Fruit fly (Drosophila melanogaster) whole organism, embryonic: ENCODE data around the gene CG34290.

Source experiments
- Bdp1 ChIP-seq: fragments of 200-800 bp; sonication (Bioruptor generic); optimal IDR thresholded peaks from 3 replicates; lab custom pipeline; 2016; ENCODE audit warnings: missing biosample characterization, missing genetic modification characterization
- Bgb ChIP-seq: fragments of 200-800 bp; sonication (Bioruptor generic); IDR thresholded peaks from 2 replicates; pipeline ENCODE4 v1.3.6; 2022; ENCODE audit warnings: missing biosample characterization, missing genetic modification characterization; ENCODE audit not compliant: partially characterized antibody
- CG10147 ChIP-seq: fragments of 200-800 bp; sonication (Bioruptor generic); optimal IDR thresholded peaks from 2 replicates; lab custom pipeline; 2019; ENCODE audit warnings: missing biosample characterization, mild to moderate bottlenecking, missing genetic modification characterization, moderate library complexity
- CG10209 ChIP-seq: fragments of 200-800 bp; sonication (Bioruptor generic); optimal IDR thresholded peaks from 3 replicates; lab custom pipeline; 2017; ENCODE audit warnings: missing biosample characterization, mild to moderate bottlenecking, missing genetic modification characterization, missing genetic modification reagents
- CG12104 ChIP-seq: fragments of 200-800 bp; sonication (Bioruptor generic); optimal IDR thresholded peaks from 3 replicates; lab custom pipeline; 2016; ENCODE audit warnings: missing biosample characterization, missing genetic modification characterization
- CG13424 ChIP-seq: fragments of 200-800 bp; sonication (Bioruptor generic); optimal IDR thresholded peaks from 2 replicates; lab custom pipeline; 2019; ENCODE audit warnings: missing biosample characterization, mild to moderate bottlenecking, missing genetic modification characterization, moderate library complexity
- CG15601 ChIP-seq: fragments of 200-800 bp; sonication (Bioruptor generic); optimal IDR thresholded peaks from 3 replicates; lab custom pipeline; 2019; ENCODE audit warnings: missing biosample characterization, mild to moderate bottlenecking, missing genetic modification characterization, moderate library complexity
- CG16813 ChIP-seq: fragments of 200-800 bp; sonication (Bioruptor generic); IDR thresholded peaks from 3 replicates; pipeline ENCODE4 v1.3.6; 2022; ENCODE audit warnings: missing biosample characterization, missing genetic modification characterization; ENCODE audit not compliant: partially characterized antibody
- CG17328 ChIP-seq: fragments of 200-800 bp; sonication (Bioruptor generic); IDR thresholded peaks from 2 replicates; pipeline ENCODE4 v1.3.6; 2022; ENCODE audit warnings: missing biosample characterization, missing genetic modification characterization
- CG18011 ChIP-seq: fragments of 200-800 bp; sonication (Bioruptor generic); optimal IDR thresholded peaks from 2 replicates; lab custom pipeline; 2017; ENCODE audit warnings: missing biosample characterization, missing genetic modification characterization, mild to moderate bottlenecking, moderate library complexity, missing genotype
- CG18619 ChIP-seq: fragments of 200-800 bp; sonication (Bioruptor generic); optimal IDR thresholded peaks from 3 replicates; lab custom pipeline; 2017; ENCODE audit warnings: missing biosample characterization, mild to moderate bottlenecking, missing genetic modification characterization
- CG2202 ChIP-seq: fragments of 200-800 bp; sonication (Bioruptor generic); optimal IDR thresholded peaks from 2 replicates; lab custom pipeline; 2018; ENCODE audit warnings: missing biosample characterization, mild to moderate bottlenecking, missing genetic modification characterization
- CG2678 ChIP-seq: fragments of 200-800 bp; sonication (Bioruptor generic); optimal IDR thresholded peaks from 3 replicates; lab custom pipeline; 2019; ENCODE audit warnings: missing biosample characterization, mild to moderate bottlenecking, missing genetic modification characterization, moderate library complexity
- CG2875 ChIP-seq: fragments of 200-800 bp; sonication (Bioruptor generic); optimal IDR thresholded peaks from 2 replicates; lab custom pipeline; 2017; ENCODE audit warnings: missing biosample characterization, mild to moderate bottlenecking, missing genetic modification characterization, missing genetic modification reagents
- CG34376 ChIP-seq: fragments of 200-800 bp; sonication (Bioruptor generic); optimal IDR thresholded peaks from 2 replicates; lab custom pipeline; 2018; ENCODE audit warnings: missing biosample characterization, mild to moderate bottlenecking, missing genetic modification characterization
- CG3995 ChIP-seq: fragments of 200-800 bp; sonication (Bioruptor generic); optimal IDR thresholded peaks from 3 replicates; lab custom pipeline; 2016; ENCODE audit warnings: missing biosample characterization, missing genetic modification characterization
- CG4282 ChIP-seq: fragments of 200-800 bp; sonication (Bioruptor generic); optimal IDR thresholded peaks from 2 replicates; lab custom pipeline; 2016; ENCODE audit warnings: missing biosample characterization, missing genetic modification characterization
- CG6765 ChIP-seq: fragments of 200-800 bp; sonication (Bioruptor generic); optimal IDR thresholded peaks from 3 replicates; lab custom pipeline; 2017; ENCODE audit warnings: missing biosample characterization, mild to moderate bottlenecking, missing genetic modification characterization
- CTCF ChIP-seq: fragments of 200-800 bp; sonication (Bioruptor generic); optimal IDR thresholded peaks from 2 replicates; lab custom pipeline; 2017; ENCODE audit warnings: missing biosample characterization, mild to moderate bottlenecking, missing genetic modification characterization, moderate library complexity
- D ChIP-seq, 2 experiments: fragments of 200-800 bp in 1 of 2; fragments of >200 bp in 1 of 2; sonication (Bioruptor generic) in 1 of 2; optimal IDR thresholded peaks; 2 replicates in 1 of 2; 3 replicates in 1 of 2; lab custom pipeline; 2017; ENCODE audit warnings: mild to moderate bottlenecking in 1 of 2, missing biosample characterization in 1 of 2, missing genetic modification characterization in 1 of 2, missing genetic modification reagents in 1 of 2
- Doc2 ChIP-seq: fragments of 200-800 bp; sonication (Bioruptor generic); IDR thresholded peaks from 2 replicates; pipeline ENCODE4 v1.3.6; 2022; ENCODE audit warnings: missing biosample characterization, missing genetic modification characterization
- HmgZ ChIP-seq: fragments of 200-800 bp; sonication (Bioruptor generic); optimal IDR thresholded peaks from 2 replicates; lab custom pipeline; 2018; ENCODE audit warnings: missing biosample characterization, mild to moderate bottlenecking, missing genetic modification characterization
- Hr3 ChIP-seq: fragments of 200-800 bp; sonication (Bioruptor generic); optimal IDR thresholded peaks from 3 replicates; lab custom pipeline; 2016; ENCODE audit warnings: missing biosample characterization, missing genetic modification characterization
- Kr ChIP-seq: fragments of 200-800 bp; sonication (Bioruptor generic); optimal IDR thresholded peaks from 2 replicates; lab custom pipeline; 2017; ENCODE audit warnings: missing biosample characterization, mild to moderate bottlenecking, missing genetic modification characterization
- Lpt ChIP-seq: fragments of >200 bp; optimal IDR thresholded peaks from 2 replicates; lab custom pipeline; 2018; ENCODE audit warnings: missing biosample characterization, missing genetic modification characterization
- MTF-1 ChIP-seq: fragments of 200-800 bp; sonication (Bioruptor generic); optimal IDR thresholded peaks from 2 replicates; lab custom pipeline; 2018; ENCODE audit warnings: missing biosample characterization, mild to moderate bottlenecking, missing genetic modification characterization, borderline replicate concordance
- Six4 ChIP-seq: fragments of 200-800 bp; sonication (Bioruptor generic); optimal IDR thresholded peaks from 2 replicates; lab custom pipeline; 2016; ENCODE audit warnings: missing biosample characterization, missing genetic modification characterization
- Sox100B ChIP-seq: fragments of 200-800 bp; sonication (Bioruptor generic); optimal IDR thresholded peaks from 3 replicates; lab custom pipeline; 2018; ENCODE audit warnings: missing biosample characterization, mild to moderate bottlenecking, missing genetic modification characterization
- Xbp1 ChIP-seq: fragments of 200-800 bp; sonication (Bioruptor generic); optimal IDR thresholded peaks from 3 replicates; lab custom pipeline; 2016; ENCODE audit warnings: missing biosample characterization, mild to moderate bottlenecking, missing genetic modification characterization
- Xrp1 ChIP-seq: fragments of 200-800 bp; sonication (Bioruptor generic); IDR thresholded peaks from 2 replicates; pipeline ENCODE4 v1.3.6; 2022; ENCODE audit warnings: missing biosample characterization, missing genetic modification characterization
- ase ChIP-seq: fragments of 200-800 bp; sonication (Bioruptor generic); IDR thresholded peaks from 3 replicates; pipeline ENCODE4 v1.3.6; 2022; ENCODE audit warnings: missing biosample characterization, missing genetic modification characterization
- bbx ChIP-seq: fragments of 200-800 bp; sonication (Bioruptor generic); IDR thresholded peaks from 2 replicates; pipeline ENCODE4 v1.3.6; 2022; ENCODE audit warnings: missing biosample characterization, missing genetic modification characterization; ENCODE audit not compliant: partially characterized antibody
- chn ChIP-seq: fragments of 200-800 bp; sonication (Bioruptor generic); optimal IDR thresholded peaks from 2 replicates; lab custom pipeline; 2016; ENCODE audit warnings: missing biosample characterization, missing genetic modification characterization
- da ChIP-seq: fragments of 200-800 bp; sonication (Bioruptor generic); optimal IDR thresholded peaks from 2 replicates; lab custom pipeline; 2016; ENCODE audit warnings: missing biosample characterization, missing genetic modification characterization
- danr ChIP-seq: fragments of 200-800 bp; sonication (Bioruptor generic); IDR thresholded peaks from 2 replicates; pipeline ENCODE4 v1.3.6; 2022; ENCODE audit warnings: missing biosample characterization, missing genetic modification characterization
- dpn ChIP-seq, 2 experiments: fragments of 200-800 bp; sonication (Bioruptor generic); optimal IDR thresholded peaks; 3 replicates each; lab custom pipeline; 2016; ENCODE audit warnings: missing biosample characterization in 2 of 2, missing genetic modification characterization in 2 of 2
- ems ChIP-seq: fragments of 200-800 bp; sonication (Bioruptor generic); optimal IDR thresholded peaks from 3 replicates; lab custom pipeline; 2016; ENCODE audit warnings: missing biosample characterization, missing genetic modification characterization
- fru ChIP-seq: fragments of >200 bp; optimal IDR thresholded peaks from 2 replicates; lab custom pipeline; 2017
- gcm2 ChIP-seq: fragments of 200-800 bp; sonication (Bioruptor generic); optimal IDR thresholded peaks from 2 replicates; lab custom pipeline; 2016; ENCODE audit warnings: missing biosample characterization, missing genetic modification characterization
- ind ChIP-seq: fragments of 200-800 bp; sonication (Bioruptor generic); optimal IDR thresholded peaks from 3 replicates; lab custom pipeline; 2016; ENCODE audit warnings: missing biosample characterization, missing genetic modification characterization
- klu ChIP-seq: fragments of 200-800 bp; sonication (Bioruptor generic); IDR thresholded peaks from 2 replicates; pipeline ENCODE4 v1.3.6; 2022; ENCODE audit warnings: missing biosample characterization, missing genetic modification characterization
- p53 ChIP-seq: fragments of 200-800 bp; sonication (Bioruptor generic); optimal IDR thresholded peaks from 2 replicates; lab custom pipeline; 2016; ENCODE audit warnings: missing biosample characterization, missing genetic modification characterization
- pum ChIP-seq: fragments of 200-800 bp; sonication (Bioruptor generic); optimal IDR thresholded peaks from 2 replicates; lab custom pipeline; 2016; ENCODE audit warnings: missing biosample characterization, missing genetic modification characterization
- scrt ChIP-seq: fragments of 200-800 bp; sonication (Bioruptor generic); optimal IDR thresholded peaks from 2 replicates; lab custom pipeline; 2018; ENCODE audit warnings: missing biosample characterization, mild to moderate bottlenecking, missing genetic modification characterization, moderate library complexity
- sna ChIP-seq: fragments of 200-800 bp; sonication (Bioruptor generic); IDR thresholded peaks from 2 replicates; pipeline ENCODE4 v1.3.6; 2022; ENCODE audit warnings: missing biosample characterization, missing genetic modification characterization; ENCODE audit not compliant: partially characterized antibody
- sug ChIP-seq: fragments of 200-800 bp; optimal IDR thresholded peaks from 2 replicates; lab custom pipeline; 2019; ENCODE audit warnings: missing biosample characterization, mild to moderate bottlenecking, missing genetic modification characterization, moderate library complexity
- tna ChIP-seq: fragments of 200-800 bp; sonication (Bioruptor generic); IDR thresholded peaks from 2 replicates; pipeline ENCODE4 v1.3.6; 2022; ENCODE audit warnings: missing biosample characterization, missing genetic modification characterization; ENCODE audit not compliant: partially characterized antibody
- unc-4 ChIP-seq: fragments of 200-800 bp; sonication (Bioruptor generic); IDR thresholded peaks from 2 replicates; pipeline ENCODE4 v1.3.6; 2022; ENCODE audit warnings: missing biosample characterization, missing genetic modification characterization; ENCODE audit not compliant: partially characterized antibody
- zfh1 ChIP-seq: fragments of 200-800 bp; sonication (Bioruptor generic); IDR thresholded peaks from 3 replicates; pipeline ENCODE4 v1.3.6; 2022; ENCODE audit warnings: missing biosample characterization, missing genetic modification characterization

Gene CG34290

dm6 chr3R:24264414-24265363, 24.9 kb downstream of the CG34290 start (continued):
- TF ChIP-seq ind (GFP tag; lab: Kevin White, UChicago) (no peak), Xrp1 (GFP tag; lab: Robert Waterston, UW) (no peak), CG10147 (no peak), unc-4 (GFP tag; lab: Robert Waterston, UW) (peak; percentile 40; the same call in 1 of the 2 replicates), CG2202 (tag; lab: Kevin White, UChicago) (no peak), CG2875 (GFP tag; lab: Kevin White, UChicago) (no peak), Kr (GFP tag; lab: Kevin White, UChicago) (no peak), Sox100B (GFP tag; lab: Kevin White, UChicago) (peak; percentile 4), da (GFP tag; lab: Kevin White, UChicago) (no peak), fru (no peak), CG6765 (GFP tag; lab: Kevin White, UChicago) (no peak), ase (GFP tag; lab: Robert Waterston, UW) (no peak), D (optimal IDR thresholded peaks at IDR 0.05; lab: Kevin White, UChicago) (no peak), D (GFP tag; optimal IDR thresholded peaks at IDR 0.05; lab: Kevin White, UChicago) (no peak), Six4 (GFP tag; lab: Kevin White, UChicago) (no peak), CG12104 (GFP tag; lab: Kevin White, UChicago) (no peak), CG18619 (GFP tag; lab: Kevin White, UChicago) (no peak), CG10209 (GFP tag; lab: Kevin White, UChicago) (no peak), CG3995 (GFP tag; lab: Kevin White, UChicago) (no peak), CG2678 (peak; percentile 14), CG16813 (GFP tag; lab: Robert Waterston, UW) (peak; percentile 43; the same call in 2 of the 3 replicates), Lpt (GFP tag; lab: Kevin White, UChicago) (no peak), chn (GFP tag; lab: Kevin White, UChicago) (no peak), CTCF (GFP tag; lab: Kevin White, UChicago) (no peak), HmgZ (tag; lab: Kevin White, UChicago) (peak; percentile 22), Hr3 (GFP tag; lab: Kevin White, UChicago) (no peak), klu (GFP tag; lab: Robert Waterston, UW) (no peak), Bgb (GFP tag; lab: Robert Waterston, UW) (no peak), bbx (GFP tag; lab: Robert Waterston, UW) (peak; percentile 18; the same call in 1 of the 2 replicates), danr (GFP tag; lab: Robert Waterston, UW) (no peak), Xbp1 (GFP tag; lab: Kevin White, UChicago) (no peak), sna (GFP tag; lab: Robert Waterston, UW) (0 out of 2 replicates have a peak, but pooled peaks have one; percentile 30), sug (tag; lab: Kevin White, UChicago) (no peak), CG18011 (no peak), CG4282 (GFP tag; lab: Kevin White, UChicago) (no peak), ems (GFP tag; lab: Kevin White, UChicago) (no peak), CG15601 (tag; lab: Kevin White, UChicago) (no peak), gcm2 (GFP tag; lab: Kevin White, UChicago) (no peak), MTF-1 (no peak), Bdp1 (peak; percentile 97), CG17328 (no peak), dpn (GFP tag; optimal IDR thresholded peaks at IDR 0.05; lab: Kevin White, UChicago) (no peak), pum (GFP tag; lab: Kevin White, UChicago) (no peak), zfh1 (GFP tag; lab: Robert Waterston, UW) (no peak), scrt (GFP tag; lab: Kevin White, UChicago) (peak; percentile 96), p53 (GFP tag; lab: Kevin White, UChicago) (no peak), CG34376 (GFP tag; lab: Kevin White, UChicago) (no peak), tna (GFP tag; lab: Robert Waterston, UW) (no peak), Doc2 (GFP tag; lab: Robert Waterston, UW) (no peak), CG13424 (tag; lab: Kevin White, UChicago) (no peak)
